Fruit fly (Drosophila melanogaster) whole organism, adult: ENCODE data around the gene CG11693.

Source experiments
- CG11617 ChIP-seq: fragments of 200-800 bp; sonication (Bioruptor generic); optimal IDR thresholded peaks from 2 replicates; lab custom pipeline; 2017; ENCODE audit warnings: mild to moderate bottlenecking, missing biosample characterization, missing genetic modification reagents, missing genetic modification characterization
- CG12768 ChIP-seq: fragments of 200-800 bp; sonication (Bioruptor generic); optimal IDR thresholded peaks from 2 replicates; lab custom pipeline; 2017; ENCODE audit warnings: missing biosample characterization, missing genetic modification characterization, mild to moderate bottlenecking, moderate library complexity, missing genetic modification reagents
- CG14711 ChIP-seq: fragments of 200-800 bp; sonication (Bioruptor generic); optimal IDR thresholded peaks from 2 replicates; lab custom pipeline; 2018; ENCODE audit warnings: missing biosample characterization, mild to moderate bottlenecking, missing genetic modification characterization, moderate library complexity
- CG1620 ChIP-seq: fragments of 200-800 bp; sonication (Bioruptor generic); optimal IDR thresholded peaks from 2 replicates; lab custom pipeline; 2016; ENCODE audit warnings: missing biosample characterization, missing genetic modification characterization
- CG33017 ChIP-seq: fragments of 200-800 bp; sonication (Bioruptor generic); optimal IDR thresholded peaks from 2 replicates; lab custom pipeline; 2018; ENCODE audit warnings: missing biosample characterization, mild to moderate bottlenecking, missing genetic modification characterization, moderate library complexity
- CG5204 ChIP-seq: fragments of 200-800 bp; sonication (Bioruptor generic); optimal IDR thresholded peaks from 2 replicates; lab custom pipeline; 2016; ENCODE audit warnings: missing biosample characterization, missing genetic modification characterization
- CG7045 ChIP-seq: fragments of 200-800 bp; sonication (Bioruptor generic); optimal IDR thresholded peaks from 2 replicates; lab custom pipeline; 2017; ENCODE audit warnings: missing biosample characterization, mild to moderate bottlenecking, missing genetic modification characterization
- CG7101 ChIP-seq: fragments of 200-800 bp; sonication (Bioruptor generic); optimal IDR thresholded peaks from 2 replicates; lab custom pipeline; 2018; ENCODE audit warnings: missing biosample characterization, mild to moderate bottlenecking, missing genetic modification characterization, moderate library complexity
- Clk ChIP-seq: fragments of 200-800 bp; sonication (Bioruptor generic); optimal IDR thresholded peaks from 2 replicates; lab custom pipeline; 2017; ENCODE audit warnings: missing biosample characterization, missing genetic modification characterization
- Crg-1 ChIP-seq: fragments of 200-800 bp; sonication (Bioruptor generic); optimal IDR thresholded peaks from 2 replicates; lab custom pipeline; 2016; ENCODE audit warnings: missing biosample characterization, missing genetic modification characterization
- Hr96 ChIP-seq: fragments of 200-800 bp; sonication (Bioruptor generic); optimal IDR thresholded peaks from 2 replicates; lab custom pipeline; 2016; ENCODE audit warnings: missing biosample characterization, missing genetic modification characterization
- Mnt ChIP-seq: fragments of 200-800 bp; sonication (Bioruptor generic); optimal IDR thresholded peaks from 2 replicates; lab custom pipeline; 2016; ENCODE audit warnings: missing biosample characterization, mild to moderate bottlenecking, missing genetic modification characterization
- bab1 ChIP-seq: fragments of 200-800 bp; sonication (Bioruptor generic); optimal IDR thresholded peaks from 3 replicates; lab custom pipeline; 2019; ENCODE audit warnings: missing biosample characterization, mild to moderate bottlenecking, missing genetic modification characterization, moderate library complexity
- cic ChIP-seq: fragments of 200-800 bp; sonication (Bioruptor generic); optimal IDR thresholded peaks from 2 replicates; lab custom pipeline; 2017; ENCODE audit warnings: missing biosample characterization, mild to moderate bottlenecking, missing genetic modification characterization, moderate library complexity
- cnc ChIP-seq, 2 experiments: fragments of >200 bp; optimal IDR thresholded peaks; 2 replicates each; lab custom pipeline; 2017
- kay ChIP-seq: fragments of 200-800 bp; sonication (Bioruptor generic); peaks from one replicate; lab custom pipeline; 2016; ENCODE audit warnings: missing biosample characterization, missing genetic modification characterization, borderline replicate concordance
- ovo ChIP-seq: fragments of 200-800 bp; sonication (Bioruptor generic); optimal IDR thresholded peaks from 2 replicates; lab custom pipeline; 2016; ENCODE audit warnings: missing biosample characterization, missing genetic modification characterization
- pad ChIP-seq: fragments of 200-800 bp; sonication (Bioruptor generic); optimal IDR thresholded peaks from 3 replicates; lab custom pipeline; 2017; ENCODE audit warnings: missing biosample characterization, missing genetic modification characterization, mild to moderate bottlenecking, moderate library complexity, missing genetic modification reagents
- tj ChIP-seq: fragments of 200-800 bp; sonication (Bioruptor generic); optimal IDR thresholded peaks from 3 replicates; lab custom pipeline; 2017; ENCODE audit warnings: missing biosample characterization, mild to moderate bottlenecking, missing genetic modification characterization, moderate library complexity
- toe ChIP-seq: fragments of 200-800 bp; sonication (Bioruptor generic); optimal IDR thresholded peaks from 2 replicates; lab custom pipeline; 2016; ENCODE audit warnings: missing biosample characterization, missing genetic modification characterization

Gene CG11693

DNA sequence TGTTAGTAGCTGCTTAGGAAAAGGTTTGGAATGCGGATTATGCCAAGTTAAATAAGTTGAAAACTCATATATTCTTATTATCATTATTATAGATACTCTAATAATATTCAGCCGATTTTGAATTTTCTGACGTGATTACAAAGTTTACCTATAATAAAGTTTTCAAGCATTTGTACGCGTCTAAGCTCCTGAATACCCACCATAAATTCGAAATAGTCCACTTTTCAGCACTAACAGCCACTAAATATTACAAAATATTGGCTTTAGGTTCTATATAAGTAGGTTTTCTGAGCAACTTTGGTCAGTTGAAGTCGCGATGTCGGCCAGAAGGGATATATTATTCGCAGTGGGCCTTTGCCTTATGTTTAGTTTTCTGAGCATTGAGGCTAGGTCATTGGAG is 13.4 kb upstream of the CG11693 start, which contains the start of gene CG7443:
TSS of gene CG7443 (plus strand) at position 301 of the 400 bp plus-strand sequence.
- TF ChIP-seq pad (GFP tag; lab: Kevin White, UChicago) (no peak), CG11617 (GFP tag; lab: Kevin White, UChicago) (no peak), CG1620 (GFP tag; lab: Kevin White, UChicago) (no peak), CG7045 (no peak), cic (GFP tag; lab: Kevin White, UChicago) (no peak), bab1 (GFP tag; lab: Kevin White, UChicago) (no peak), CG14711 (tag; lab: Kevin White, UChicago) (no peak), ovo (GFP tag; lab: Kevin White, UChicago) (no peak), CG5204 (GFP tag; lab: Kevin White, UChicago) (no peak), CG33017 (no peak), CG7101 (tag; lab: Kevin White, UChicago) (no peak)

DNA sequence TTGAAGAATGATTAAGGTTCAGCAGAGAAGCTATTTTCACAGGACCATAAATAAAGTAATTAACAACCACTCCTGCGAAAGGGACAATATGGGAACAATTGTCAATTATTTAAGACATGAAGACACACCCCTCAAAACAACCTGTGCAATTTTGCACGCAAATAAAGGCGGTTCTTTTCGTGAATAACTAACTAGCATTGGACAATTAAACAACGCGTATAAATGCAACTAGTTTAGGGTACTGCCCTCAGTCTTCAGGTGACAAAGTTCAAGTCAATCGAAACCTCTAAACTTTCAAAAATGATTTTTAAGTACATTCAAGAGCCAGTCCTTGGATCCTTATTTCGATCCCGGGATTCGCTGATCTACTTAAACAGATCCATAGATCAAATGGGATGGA is 10.9 kb upstream of the CG11693 start, which contains the start of gene Or85a:
TSS of gene Or85a (plus strand) at position 301 of the 400 bp plus-strand sequence.
- TF ChIP-seq CG11617 (GFP tag; lab: Kevin White, UChicago) (no peak), Mnt (no peak), CG12768 (GFP tag; lab: Kevin White, UChicago) (no peak), Clk (GFP tag; lab: Kevin White, UChicago) (no peak), tj (no peak), CG5204 (GFP tag; lab: Kevin White, UChicago) (no peak), Crg-1 (no peak), CG33017 (no peak), cnc (optimal IDR thresholded peaks at IDR 0.05; lab: Kevin White, UChicago) (no peak), Hr96 (GFP tag; lab: Kevin White, UChicago) (no peak), CG1620 (GFP tag; lab: Kevin White, UChicago) (no peak), cic (GFP tag; lab: Kevin White, UChicago) (no peak), toe (no peak), ovo (GFP tag; lab: Kevin White, UChicago) (no peak), CG14711 (tag; lab: Kevin White, UChicago) (no peak), pad (GFP tag; lab: Kevin White, UChicago) (no peak), bab1 (GFP tag; lab: Kevin White, UChicago) (no peak), kay (no peak), CG7101 (tag; lab: Kevin White, UChicago) (no peak)

DNA sequence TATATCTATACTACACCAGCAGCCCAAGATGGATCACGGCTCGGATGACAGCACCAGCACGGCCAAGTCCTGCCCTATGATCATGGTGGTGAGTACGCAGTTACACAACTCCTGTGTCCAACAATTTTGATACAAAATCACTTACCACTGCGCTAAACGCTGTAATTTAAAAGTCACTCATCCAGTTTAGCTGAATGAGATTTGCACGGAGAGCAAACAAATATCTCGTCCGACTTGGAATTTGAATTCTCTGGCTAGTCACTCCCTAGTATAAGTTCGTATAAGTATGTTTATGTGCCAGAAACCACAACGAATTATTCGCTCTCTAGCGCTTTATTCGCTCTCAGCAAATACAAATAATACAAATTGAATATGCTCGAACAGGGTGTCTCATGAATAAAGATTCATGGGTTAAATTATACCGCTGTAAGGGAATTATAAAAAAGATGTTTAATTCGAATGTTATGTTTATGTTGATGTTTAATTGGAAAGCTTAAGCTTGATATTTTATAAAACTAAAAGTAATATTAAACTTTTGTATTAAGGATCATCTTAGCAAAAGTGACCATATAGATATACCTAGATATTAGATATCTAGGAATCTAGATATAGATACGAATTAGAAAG is 7.2 kb upstream of the CG11693 start:
- no peak for TF ChIP-seq bab1 (GFP tag; lab: Kevin White, UChicago)
- no peak for TF ChIP-seq CG1620 (GFP tag; lab: Kevin White, UChicago)
- peak; percentile 60 for TF ChIP-seq CG33017
- no peak for TF ChIP-seq ovo (GFP tag; lab: Kevin White, UChicago)
- TF ChIP-seq CG11617 (GFP tag; lab: Kevin White, UChicago) = no peak
- no peak for TF ChIP-seq tj
- TF ChIP-seq cic (GFP tag; lab: Kevin White, UChicago) = peak; percentile 37
- TF ChIP-seq CG5204 (GFP tag; lab: Kevin White, UChicago) = no peak
- no peak for TF ChIP-seq toe
- TF ChIP-seq CG14711 (tag; lab: Kevin White, UChicago) = peak; percentile 29
- TF ChIP-seq Crg-1 = no peak
- no peak for TF ChIP-seq Clk (GFP tag; lab: Kevin White, UChicago)
- no peak for TF ChIP-seq kay
- peak; percentile 27 for TF ChIP-seq CG7101 (tag; lab: Kevin White, UChicago)
- peak; percentile 6 for TF ChIP-seq CG7045

DNA sequence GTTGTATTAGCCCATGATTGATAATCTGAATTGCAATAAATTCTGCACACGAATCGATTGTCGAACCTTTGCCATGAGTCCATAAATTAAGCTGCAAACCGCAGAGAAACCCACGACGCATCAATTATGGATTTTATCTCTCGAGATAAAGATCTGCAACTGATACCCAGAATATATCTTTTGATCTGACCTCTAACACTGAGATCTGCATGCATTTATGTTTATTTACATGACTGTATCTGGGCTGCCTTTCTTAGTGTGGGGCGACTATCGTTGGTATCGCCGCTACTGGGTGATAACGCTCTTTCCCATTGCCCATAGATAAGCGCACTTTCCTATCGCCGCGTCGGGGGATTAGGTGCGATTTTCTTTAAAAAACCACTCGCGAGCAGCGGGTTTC is 6.6 kb upstream of the CG11693 start, which contains the start of gene Ctr1B:
TSS of gene Ctr1B (plus strand) at position 398 of the 400 bp plus-strand sequence.
- TF ChIP-seq CG5204 (GFP tag; lab: Kevin White, UChicago) (no peak), Mnt (no peak), toe (no peak), Crg-1 (no peak), cic (GFP tag; lab: Kevin White, UChicago) (no peak), tj (no peak), CG12768 (GFP tag; lab: Kevin White, UChicago) (no peak), CG7045 (no peak), pad (GFP tag; lab: Kevin White, UChicago) (no peak), cnc (optimal IDR thresholded peaks at IDR 0.05; lab: Kevin White, UChicago) (no peak), Clk (GFP tag; lab: Kevin White, UChicago) (no peak), ovo (GFP tag; lab: Kevin White, UChicago) (no peak), CG7101 (tag; lab: Kevin White, UChicago) (no peak), CG33017 (no peak), CG14711 (tag; lab: Kevin White, UChicago) (no peak), Hr96 (GFP tag; lab: Kevin White, UChicago) (no peak)

DNA sequence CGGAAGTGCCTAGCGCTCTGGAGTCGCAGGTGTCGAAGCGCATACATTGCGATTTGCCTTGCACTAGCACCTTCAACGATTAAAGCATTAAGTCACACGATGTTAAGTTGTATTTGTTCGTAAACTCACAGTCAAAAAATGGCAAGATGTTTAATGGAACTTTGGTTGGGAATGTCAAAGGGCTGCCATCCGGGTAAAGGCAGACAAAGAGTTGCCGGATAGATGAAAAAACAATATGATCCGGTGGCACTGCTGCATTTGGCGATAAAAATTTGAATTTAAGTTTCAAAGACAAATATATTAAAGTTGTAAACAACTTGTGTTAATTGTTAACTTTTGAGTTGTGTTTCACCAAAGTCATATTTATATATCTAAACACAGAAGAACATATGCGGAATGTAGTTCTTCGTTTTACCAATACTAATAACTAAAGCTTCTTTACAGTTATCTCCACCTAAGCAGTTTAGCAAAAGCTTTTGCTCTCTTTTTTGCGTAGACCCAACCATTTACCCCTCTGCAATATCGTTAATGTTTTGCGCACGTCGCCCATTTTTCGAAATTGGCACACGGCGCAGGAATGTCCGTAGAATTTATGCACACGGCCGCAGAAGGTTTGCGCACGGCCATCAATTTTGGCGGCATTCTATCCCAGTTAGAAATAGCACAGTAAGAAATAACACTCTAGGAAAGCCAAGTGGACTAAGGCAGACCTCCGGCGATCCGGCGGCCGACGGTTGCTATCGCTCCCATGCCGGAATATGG is 5.9 kb upstream of the CG11693 start, which contains the start of gene Coq2:
TSS of gene Coq2 (minus strand) at position 200 of the 762 bp plus-strand sequence.
- peak; percentile 61 for TF ChIP-seq bab1 (GFP tag; lab: Kevin White, UChicago)
- no peak for TF ChIP-seq CG7101 (tag; lab: Kevin White, UChicago)
- TF ChIP-seq pad (GFP tag; lab: Kevin White, UChicago) = peak; percentile 99
- TF ChIP-seq CG33017 = no peak
- peak; percentile 28 for TF ChIP-seq ovo (GFP tag; lab: Kevin White, UChicago)
- TF ChIP-seq kay = no peak
- peak; percentile 21 for TF ChIP-seq tj
